Fruit fly (Drosophila melanogaster) whole organism, embryonic: ENCODE data around the gene SCaMC.

Experiments used
- Atf6 ChIP-seq: fragments of 200-800 bp; sonication (Bioruptor generic); IDR thresholded peaks from 2 replicates; pipeline ENCODE4 v1.3.6; 2022; ENCODE audit warnings: missing biosample characterization, missing genetic modification characterization
- B-H1 ChIP-seq: fragments of 200-800 bp; sonication (Bioruptor generic); IDR thresholded peaks from 3 replicates; pipeline ENCODE4 v1.3.6; 2022; ENCODE audit warnings: missing biosample characterization, missing genetic modification characterization
- CG10209 ChIP-seq: fragments of 200-800 bp; sonication (Bioruptor generic); optimal IDR thresholded peaks from 3 replicates; lab custom pipeline; 2017; ENCODE audit warnings: missing biosample characterization, mild to moderate bottlenecking, missing genetic modification characterization, missing genetic modification reagents
- CG1024 ChIP-seq: fragments of 200-800 bp; sonication (Bioruptor generic); IDR thresholded peaks from 2 replicates; pipeline ENCODE4 v1.3.6; 2022; ENCODE audit warnings: missing biosample characterization, missing genetic modification characterization
- CG10267 ChIP-seq: fragments of 200-800 bp; sonication (Bioruptor generic); optimal IDR thresholded peaks from 2 replicates; lab custom pipeline; 2018; ENCODE audit warnings: missing biosample characterization, mild to moderate bottlenecking, missing genetic modification characterization, moderate library complexity
- CG10654 ChIP-seq: fragments of 200-800 bp; sonication (Bioruptor generic); optimal IDR thresholded peaks from 2 replicates; lab custom pipeline; 2016; ENCODE audit warnings: missing biosample characterization, missing genetic modification characterization
- CG12104 ChIP-seq: fragments of 200-800 bp; sonication (Bioruptor generic); optimal IDR thresholded peaks from 3 replicates; lab custom pipeline; 2016; ENCODE audit warnings: missing biosample characterization, missing genetic modification characterization
- CG12391 ChIP-seq: fragments of 200-800 bp; sonication (Bioruptor generic); optimal IDR thresholded peaks from 3 replicates; lab custom pipeline; 2018; ENCODE audit warnings: missing biosample characterization, mild to moderate bottlenecking, missing genetic modification characterization, moderate library complexity
- CG12769 ChIP-seq: fragments of 200-800 bp; sonication (Bioruptor generic); optimal IDR thresholded peaks from 2 replicates; lab custom pipeline; 2019; ENCODE audit warnings: missing biosample characterization, mild to moderate bottlenecking, missing genetic modification characterization, moderate library complexity
- CG14050 ChIP-seq: fragments of 200-800 bp; sonication (Bioruptor generic); IDR thresholded peaks from 3 replicates; pipeline ENCODE4 v1.3.6; 2022; ENCODE audit warnings: missing biosample characterization, missing genetic modification characterization
- CG14710 ChIP-seq: fragments of 200-800 bp; sonication (Bioruptor generic); optimal IDR thresholded peaks from 3 replicates; lab custom pipeline; 2019; ENCODE audit warnings: missing biosample characterization, mild to moderate bottlenecking, missing genetic modification characterization, moderate library complexity
- CG15011 ChIP-seq: fragments of 200-800 bp; sonication (Bioruptor generic); optimal IDR thresholded peaks from 3 replicates; lab custom pipeline; 2018; ENCODE audit warnings: missing biosample characterization, mild to moderate bottlenecking, missing genetic modification characterization
- CG15479 ChIP-seq: fragments of 200-800 bp; sonication (Bioruptor generic); optimal IDR thresholded peaks from 3 replicates; lab custom pipeline; 2019; ENCODE audit warnings: missing biosample characterization, mild to moderate bottlenecking, missing genetic modification characterization, moderate library complexity
- CG15696 ChIP-seq: fragments of 200-800 bp; sonication (Bioruptor generic); optimal IDR thresholded peaks from 2 replicates; lab custom pipeline; 2019; ENCODE audit warnings: missing biosample characterization, mild to moderate bottlenecking, missing genetic modification characterization, moderate library complexity
- CG16863 ChIP-seq: fragments of 200-800 bp; sonication (Bioruptor generic); optimal IDR thresholded peaks from 3 replicates; lab custom pipeline; 2016; ENCODE audit warnings: missing biosample characterization, missing genetic modification characterization
- CG17361 ChIP-seq: fragments of 200-800 bp; sonication (Bioruptor generic); IDR thresholded peaks from 3 replicates; pipeline ENCODE4 v1.3.6; 2022; ENCODE audit warnings: missing biosample characterization, missing genetic modification characterization
- CG17385 ChIP-seq: fragments of 200-800 bp; sonication (Bioruptor generic); optimal IDR thresholded peaks from 3 replicates; lab custom pipeline; 2018; ENCODE audit warnings: missing biosample characterization, mild to moderate bottlenecking, missing genetic modification characterization
- CG17829 ChIP-seq: fragments of 200-800 bp; optimal IDR thresholded peaks from 2 replicates; lab custom pipeline; 2019; ENCODE audit warnings: missing biosample characterization, mild to moderate bottlenecking, missing genetic modification characterization, moderate library complexity
- CG18262 ChIP-seq: fragments of 200-800 bp; optimal IDR thresholded peaks from 3 replicates; lab custom pipeline; 2019; ENCODE audit warnings: missing biosample characterization, mild to moderate bottlenecking, missing genetic modification characterization, moderate library complexity
- CG4328 ChIP-seq: fragments of 200-800 bp; sonication (Bioruptor generic); optimal IDR thresholded peaks from 3 replicates; lab custom pipeline; 2017; ENCODE audit warnings: missing biosample characterization, missing genetic modification reagents, missing genetic modification characterization
- CG4424 ChIP-seq: fragments of 200-800 bp; sonication (Bioruptor generic); optimal IDR thresholded peaks from 3 replicates; lab custom pipeline; 2016; ENCODE audit warnings: missing biosample characterization, missing genetic modification characterization
- CG4820 ChIP-seq: fragments of 200-800 bp; sonication (Bioruptor generic); optimal IDR thresholded peaks from 3 replicates; lab custom pipeline; 2016; ENCODE audit warnings: missing biosample characterization, missing genetic modification characterization
- CG7987 ChIP-seq: fragments of 200-800 bp; sonication (Bioruptor generic); optimal IDR thresholded peaks from 2 replicates; lab custom pipeline; 2018; ENCODE audit warnings: missing biosample characterization, mild to moderate bottlenecking, missing genetic modification characterization, moderate library complexity
- Fer2 ChIP-seq: fragments of 200-800 bp; sonication (Bioruptor generic); optimal IDR thresholded peaks from 2 replicates; lab custom pipeline; 2018; ENCODE audit warnings: missing biosample characterization, mild to moderate bottlenecking, missing genetic modification characterization, moderate library complexity
- H15 ChIP-seq: fragments of 200-800 bp; sonication (Bioruptor generic); IDR thresholded peaks from 3 replicates; pipeline ENCODE4 v1.3.6; 2022; ENCODE audit warnings: missing biosample characterization, missing genetic modification characterization
- HLHmδ ChIP-seq: fragments of 200-800 bp; sonication (Bioruptor generic); optimal IDR thresholded peaks from 2 replicates; lab custom pipeline; 2018; ENCODE audit warnings: missing biosample characterization, mild to moderate bottlenecking, missing genetic modification characterization, moderate library complexity
- Lim3 ChIP-seq: fragments of 200-800 bp; sonication (Bioruptor generic); IDR thresholded peaks from 2 replicates; pipeline ENCODE4 v1.3.6; 2022; ENCODE audit warnings: missing biosample characterization, missing genetic modification characterization
- Max ChIP-seq: fragments of 200-800 bp; sonication (Bioruptor generic); optimal IDR thresholded peaks from 2 replicates; lab custom pipeline; 2016; ENCODE audit warnings: missing biosample characterization, mild to moderate bottlenecking, missing genetic modification characterization
- Spps ChIP-seq: fragments of 200-800 bp; sonication (Bioruptor generic); optimal IDR thresholded peaks from 2 replicates; lab custom pipeline; 2018; ENCODE audit warnings: missing biosample characterization, mild to moderate bottlenecking, missing genetic modification characterization
- amos ChIP-seq: fragments of 200-800 bp; sonication (Bioruptor generic); IDR thresholded peaks from 2 replicates; pipeline ENCODE4 v1.3.6; 2022; ENCODE audit warnings: missing biosample characterization, missing genetic modification characterization; ENCODE audit not compliant: partially characterized antibody
- ara ChIP-seq: fragments of 200-800 bp; sonication (Bioruptor generic); IDR thresholded peaks from 2 replicates; pipeline ENCODE4 v1.3.6; 2022; ENCODE audit warnings: missing biosample characterization, missing genetic modification characterization
- ash1 ChIP-seq: fragments of 200-800 bp; sonication (Bioruptor generic); optimal IDR thresholded peaks from 2 replicates; lab custom pipeline; 2018; ENCODE audit warnings: missing biosample characterization, mild to moderate bottlenecking, missing genetic modification characterization
- bbx ChIP-seq: fragments of 200-800 bp; sonication (Bioruptor generic); IDR thresholded peaks from 2 replicates; pipeline ENCODE4 v1.3.6; 2022; ENCODE audit warnings: missing biosample characterization, missing genetic modification characterization; ENCODE audit not compliant: partially characterized antibody
- bsh ChIP-seq, 2 experiments: fragments of 200-800 bp; sonication (Bioruptor generic); optimal IDR thresholded peaks; 2 replicates each; lab custom pipeline; 2017 to 2018; ENCODE audit warnings: mild to moderate bottlenecking in 2 of 2, missing biosample characterization in 2 of 2, missing genetic modification characterization in 2 of 2, moderate library complexity in 1 of 2
- chm ChIP-seq: fragments of 200-800 bp; sonication (Bioruptor generic); IDR thresholded peaks from 2 replicates; pipeline ENCODE4 v1.3.6; 2022; ENCODE audit warnings: missing biosample characterization, missing genetic modification characterization
- danr ChIP-seq: fragments of 200-800 bp; sonication (Bioruptor generic); IDR thresholded peaks from 2 replicates; pipeline ENCODE4 v1.3.6; 2022; ENCODE audit warnings: missing biosample characterization, missing genetic modification characterization
- dmrt11E ChIP-seq: fragments of 200-800 bp; sonication (Bioruptor generic); optimal IDR thresholded peaks from 3 replicates; lab custom pipeline; 2018; ENCODE audit warnings: missing biosample characterization, mild to moderate bottlenecking, missing genetic modification characterization, moderate library complexity
- gro ChIP-seq: fragments of 200-800 bp; sonication (Bioruptor generic); optimal IDR thresholded peaks from 2 replicates; lab custom pipeline; 2016; ENCODE audit warnings: missing biosample characterization, missing genetic modification characterization
- jing ChIP-seq: fragments of 200-800 bp; sonication (Bioruptor generic); optimal IDR thresholded peaks from 2 replicates; lab custom pipeline; 2018; ENCODE audit warnings: missing biosample characterization, mild to moderate bottlenecking, missing genetic modification characterization
- nmo ChIP-seq: fragments of 200-800 bp; sonication (Bioruptor generic); optimal IDR thresholded peaks from 2 replicates; lab custom pipeline; 2018; ENCODE audit warnings: missing biosample characterization, mild to moderate bottlenecking, missing genetic modification characterization, moderate library complexity
- ranshi ChIP-seq: fragments of 200-800 bp; sonication (Bioruptor generic); IDR thresholded peaks from 2 replicates; pipeline ENCODE4 v1.3.6; 2022; ENCODE audit warnings: missing biosample characterization, missing genetic modification characterization
- sc ChIP-seq, 3 experiments: fragments of >200 bp in 2 of 3; fragments of 200-800 bp in 1 of 3; sonication (Bioruptor generic) in 1 of 3; optimal IDR thresholded peaks; 2 replicates in 2 of 3; 3 replicates in 1 of 3; lab custom pipeline; 2017; ENCODE audit warnings: mild to moderate bottlenecking in 1 of 3, missing biosample characterization in 1 of 3, missing genetic modification characterization in 1 of 3, missing genetic modification reagents in 1 of 3
- sens ChIP-seq: fragments of 200-800 bp; sonication (Bioruptor generic); peaks from one replicate; lab custom pipeline; 2016; ENCODE audit warnings: missing biosample characterization, missing genetic modification characterization
- sim ChIP-seq: fragments of 200-800 bp; sonication (Bioruptor generic); IDR thresholded peaks from 2 replicates; pipeline ENCODE4 v1.3.6; 2022; ENCODE audit warnings: missing biosample characterization, missing genetic modification characterization
- sna ChIP-seq: fragments of 200-800 bp; sonication (Bioruptor generic); IDR thresholded peaks from 2 replicates; pipeline ENCODE4 v1.3.6; 2022; ENCODE audit warnings: missing biosample characterization, missing genetic modification characterization; ENCODE audit not compliant: partially characterized antibody
- ssp ChIP-seq: fragments of 200-800 bp; sonication (Bioruptor generic); IDR thresholded peaks from 2 replicates; pipeline ENCODE4 v1.3.6; 2022; ENCODE audit warnings: missing biosample characterization, missing genetic modification characterization
- tap ChIP-seq: fragments of 200-800 bp; optimal IDR thresholded peaks from 3 replicates; lab custom pipeline; 2019; ENCODE audit warnings: missing biosample characterization, mild to moderate bottlenecking, missing genetic modification characterization, moderate library complexity
- tgo ChIP-seq: fragments of 200-800 bp; sonication (Bioruptor generic); IDR thresholded peaks from 3 replicates; pipeline ENCODE4 v1.3.6; 2022; ENCODE audit warnings: missing biosample characterization, missing genetic modification characterization
- zen ChIP-seq: fragments of 200-800 bp; sonication (Bioruptor generic); optimal IDR thresholded peaks from 3 replicates; lab custom pipeline; 2018; ENCODE audit warnings: missing biosample characterization, mild to moderate bottlenecking, missing genetic modification characterization, moderate library complexity
- zf30C ChIP-seq: fragments of 200-800 bp; sonication (Bioruptor generic); optimal IDR thresholded peaks from 3 replicates; lab custom pipeline; 2018; ENCODE audit warnings: missing biosample characterization, mild to moderate bottlenecking, missing genetic modification characterization

Gene SCaMC

DNA sequence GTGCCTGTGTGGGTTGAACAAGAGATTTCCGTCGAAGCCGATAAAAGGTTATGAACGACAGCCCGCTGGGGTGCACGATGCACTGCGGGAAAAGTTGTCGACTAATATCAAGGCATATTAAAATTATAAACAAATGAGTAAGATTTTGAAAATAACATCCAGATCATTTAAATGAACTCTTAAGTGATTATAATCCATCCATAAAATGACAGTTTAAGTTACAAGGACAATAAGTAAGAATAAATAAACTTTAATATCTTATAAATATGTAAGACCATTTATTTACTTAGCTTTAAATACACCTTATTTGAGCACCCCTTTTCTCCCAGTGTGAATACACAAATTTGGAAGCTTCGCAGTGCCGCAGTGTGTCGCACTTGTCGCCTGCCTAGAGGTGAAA is 29.4 kb upstream of the SCaMC start (continued):
- peak; percentile 50; the same call in 2 of the 3 replicates for TF ChIP-seq CG17361 (GFP tag; lab: Robert Waterston, UW)
- TF ChIP-seq CG12391 (tag; lab: Kevin White, UChicago): peak; percentile 36
- TF ChIP-seq ash1 (GFP tag; lab: Kevin White, UChicago): no peak
- TF ChIP-seq nmo (GFP tag; lab: Kevin White, UChicago): peak; percentile 33
- TF ChIP-seq CG7987 (GFP tag; lab: Kevin White, UChicago): no peak
- TF ChIP-seq gro: no peak
- no peak for TF ChIP-seq CG10654 (GFP tag; lab: Kevin White, UChicago)
- TF ChIP-seq CG1024 (GFP tag; lab: Robert Waterston, UW): no peak
- TF ChIP-seq sna: no peak
- peak; percentile 25 for TF ChIP-seq CG4424 (GFP tag; lab: Kevin White, UChicago)
- TF ChIP-seq Max: peak; percentile 19
- TF ChIP-seq HLHmδ (GFP tag; lab: Kevin White, UChicago): no peak
- TF ChIP-seq CG18262 (tag; lab: Kevin White, UChicago): peak; percentile 62
- no peak for TF ChIP-seq CG15011
- TF ChIP-seq ranshi (GFP tag; lab: Robert Waterston, UW): no peak
- TF ChIP-seq CG15479 (GFP tag; lab: Kevin White, UChicago): peak; percentile 13
- no peak for TF ChIP-seq Spps (tag; lab: Kevin White, UChicago)
- 0 out of 2 replicates have a peak, but pooled peaks have one; percentile 35 for TF ChIP-seq ara (GFP tag; lab: Robert Waterston, UW)
- TF ChIP-seq H15 (GFP tag; lab: Robert Waterston, UW): no peak
- no peak for TF ChIP-seq tap (tag; lab: Kevin White, UChicago)
- peak; percentile 33 for TF ChIP-seq CG17829
- TF ChIP-seq sens (GFP tag; lab: Kevin White, UChicago): peak; percentile 19
- TF ChIP-seq CG4820 (GFP tag; lab: Kevin White, UChicago): peak; percentile 14
- no peak for TF ChIP-seq B-H1
- peak; percentile 6 for TF ChIP-seq CG10209 (GFP tag; lab: Kevin White, UChicago)
- peak; percentile 17 for TF ChIP-seq CG12104 (GFP tag; lab: Kevin White, UChicago)
- no peak for TF ChIP-seq sim
- peak; percentile 71 for TF ChIP-seq dmrt11E (tag; lab: Kevin White, UChicago)
- TF ChIP-seq Lim3 (GFP tag; lab: Robert Waterston, UW): no peak
- TF ChIP-seq ssp (GFP tag; lab: Robert Waterston, UW): no peak
- TF ChIP-seq bsh (GFP tag; optimal IDR thresholded peaks at IDR 0.05; lab: Kevin White, UChicago): peak in 1 of 2 experiments; percentile 22
- no peak for TF ChIP-seq bbx
- no peak for TF ChIP-seq danr (GFP tag; lab: Robert Waterston, UW)
- no peak for TF ChIP-seq sc (optimal IDR thresholded peaks at IDR 0.05; lab: Kevin White, UChicago)
- TF ChIP-seq sc (GFP tag; optimal IDR thresholded peaks at IDR 0.05; lab: Kevin White, UChicago): no peak
- peak; percentile 67 for TF ChIP-seq CG15696 (tag; lab: Kevin White, UChicago)
- no peak for TF ChIP-seq amos (GFP tag; lab: Robert Waterston, UW)
- no peak for TF ChIP-seq jing (GFP tag; lab: Kevin White, UChicago)
- no peak for TF ChIP-seq CG16863
- TF ChIP-seq CG4328 (GFP tag; lab: Kevin White, UChicago): no peak
- peak; percentile 68 for TF ChIP-seq zf30C (GFP tag; lab: Kevin White, UChicago)
- TF ChIP-seq CG17385 (GFP tag; lab: Kevin White, UChicago): no peak
- peak; percentile 64 for TF ChIP-seq CG10267 (tag; lab: Kevin White, UChicago)
- no peak for TF ChIP-seq tgo
- TF ChIP-seq CG14710 (tag; lab: Kevin White, UChicago): peak; percentile 74
- no peak for TF ChIP-seq CG14050 (GFP tag; lab: Robert Waterston, UW)
- TF ChIP-seq chm (GFP tag; lab: Robert Waterston, UW): no peak
- TF ChIP-seq zen: peak; percentile 46
- TF ChIP-seq Atf6 (GFP tag; lab: Robert Waterston, UW): no peak
- no peak for TF ChIP-seq CG12769 (tag; lab: Kevin White, UChicago)
- TF ChIP-seq Fer2 (tag; lab: Kevin White, UChicago): no peak
